Worm (Caenorhabditis elegans): ENCODE measurements around the gene C33D9.3.

The C33D9.3 gene

DNA sequence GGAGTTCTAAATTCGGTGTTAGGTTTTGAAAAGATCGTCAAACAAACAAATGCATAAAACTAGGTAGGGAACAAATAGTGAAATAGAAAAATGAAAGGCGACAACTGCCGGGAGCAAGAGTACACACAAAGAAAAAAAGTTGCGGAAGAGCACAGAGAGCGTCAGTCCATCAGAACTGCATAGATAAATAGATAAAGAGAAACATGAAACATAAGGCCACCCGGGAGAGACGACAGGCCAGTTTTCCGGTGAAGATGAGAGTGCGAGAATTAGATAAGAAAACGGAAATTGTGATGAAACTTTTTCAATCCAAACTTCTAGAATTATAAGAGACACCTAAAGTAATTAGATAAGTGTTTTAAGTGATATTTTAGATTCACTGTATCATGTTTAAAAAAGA, 35.0 kb downstream of the C33D9.3 start:
- no peak for TF ChIP-seq unc-62 (GFP tag; optimal IDR thresholded peaks at IDR 0.05)

DNA sequence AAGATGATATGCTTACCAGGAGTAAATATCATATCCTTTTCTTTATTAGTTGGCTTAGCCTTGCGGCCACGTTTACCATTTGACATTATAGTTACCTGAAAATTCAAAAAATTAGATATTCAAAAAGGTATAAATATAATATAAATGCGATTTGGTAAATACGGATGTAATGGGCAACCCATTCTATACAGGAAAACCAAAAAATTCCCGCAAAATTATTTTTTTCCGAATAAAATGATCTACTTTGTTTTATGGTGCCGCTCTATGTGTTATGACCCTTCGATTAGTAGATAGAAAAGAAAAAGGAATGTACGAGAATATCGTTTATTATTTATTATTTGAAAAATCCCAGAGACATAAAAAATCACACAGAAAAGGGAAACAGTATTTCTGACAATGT, 38.0 kb downstream of the C33D9.3 start, which contains the start of gene elli-1:
elli-1 (minus strand) TSS at position 101 of the 400 bp plus-strand sequence.
- no peak for TF ChIP-seq unc-62 (GFP tag; optimal IDR thresholded peaks at IDR 0.05)

DNA sequence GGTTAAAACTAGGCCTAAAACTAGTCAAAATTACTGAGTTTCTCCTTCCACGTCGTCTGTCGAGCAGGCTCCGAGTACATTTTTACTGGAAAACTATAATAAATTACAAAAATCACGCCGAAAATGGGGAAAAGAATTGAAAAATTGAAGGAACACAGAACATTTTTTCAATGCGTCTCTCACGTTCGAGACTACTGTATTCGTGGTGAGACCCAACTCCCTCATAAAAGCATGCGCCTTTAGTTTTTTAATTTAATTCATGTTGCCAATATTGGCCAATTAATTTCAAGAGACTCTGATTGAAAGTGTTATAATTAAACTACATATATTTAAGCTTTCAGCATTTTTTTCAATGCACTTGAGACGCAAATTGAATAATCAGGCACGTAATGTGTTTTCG, 38.6 kb downstream of the C33D9.3 start:
- TF ChIP-seq unc-62 (GFP tag; optimal IDR thresholded peaks at IDR 0.05) = no peak

DNA sequence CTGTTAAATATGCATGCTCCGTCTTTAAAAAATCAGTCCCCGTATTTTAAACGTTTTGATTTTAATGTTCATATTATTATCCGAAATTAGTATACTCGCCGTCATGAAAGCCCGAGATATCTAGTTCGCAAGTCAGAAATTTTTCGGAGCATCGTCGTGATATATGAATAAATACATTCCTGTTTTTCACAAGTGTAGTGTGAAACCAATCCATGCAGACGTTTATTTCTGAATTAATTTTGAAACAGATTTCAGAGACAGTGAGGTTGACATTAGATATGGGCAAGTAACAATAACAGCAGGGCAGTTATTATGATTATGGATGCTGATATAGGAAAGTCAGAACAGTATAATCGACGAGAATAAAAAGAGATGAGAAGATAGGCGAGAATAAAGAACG, 40.2 kb downstream of the C33D9.3 start:
- no peak for TF ChIP-seq unc-62 (GFP tag; optimal IDR thresholded peaks at IDR 0.05)

DNA sequence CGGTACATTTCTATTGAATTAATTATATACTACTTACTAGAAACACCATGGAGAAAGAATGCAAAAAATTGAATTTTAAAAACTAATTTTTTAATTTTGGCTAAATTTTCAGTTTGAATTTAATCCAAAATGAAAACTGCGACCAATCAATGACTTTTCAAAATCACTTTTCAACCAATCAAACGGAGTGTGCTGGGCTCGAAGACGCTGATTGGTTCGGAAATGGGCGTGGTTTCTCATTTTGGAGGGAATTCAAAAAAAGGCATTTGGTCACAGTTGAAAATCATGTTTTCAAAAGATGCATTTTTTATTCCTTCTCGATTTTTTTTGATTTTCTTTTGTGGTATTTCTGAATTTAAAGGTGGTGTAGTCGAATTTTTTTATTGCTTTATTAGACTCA, 43.7 kb downstream of the C33D9.3 start:
- TF ChIP-seq unc-62 (GFP tag; optimal IDR thresholded peaks at IDR 0.05) = no peak

DNA sequence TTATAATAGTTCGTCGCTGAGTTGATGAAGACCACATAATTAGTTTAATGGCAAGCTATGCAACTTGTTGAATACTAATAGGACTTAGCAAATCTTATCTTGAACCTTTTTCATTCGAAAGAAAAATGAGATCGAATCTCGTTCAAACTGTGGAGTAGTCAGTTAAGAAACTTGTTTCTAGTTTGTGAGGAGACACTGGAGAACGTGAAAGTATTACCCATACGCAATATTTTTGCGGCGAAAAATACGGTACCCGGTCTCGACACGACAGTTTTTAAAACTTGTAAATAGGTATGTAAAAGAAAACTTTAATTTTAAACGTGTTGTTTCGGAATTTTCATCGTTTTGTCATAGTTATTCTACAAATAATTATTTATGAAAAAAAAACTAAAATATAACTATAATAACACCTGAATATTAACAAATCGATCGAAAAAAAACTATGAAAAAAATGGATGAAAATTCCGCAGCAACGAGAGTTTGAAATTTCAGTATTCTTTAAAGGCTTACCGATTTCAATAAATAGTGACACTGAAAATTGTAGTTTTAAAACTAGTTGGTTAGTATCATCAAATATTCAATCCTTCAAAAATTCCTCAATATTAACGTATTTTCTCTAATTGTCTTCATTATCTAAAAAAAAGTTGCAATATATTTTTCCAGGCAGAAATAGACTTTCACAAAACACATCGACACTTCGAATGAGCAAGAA, 47.0 kb downstream of the C33D9.3 start, which contains the start of the genes F20C5.7 and parg-1:
F20C5.7 (minus strand) TSS at position 101 of the 712 bp plus-strand sequence.
parg-1 (plus strand) TSS at position 662 of the 712 bp plus-strand sequence.
- no peak for TF ChIP-seq unc-62 (GFP tag; optimal IDR thresholded peaks at IDR 0.05)

DNA sequence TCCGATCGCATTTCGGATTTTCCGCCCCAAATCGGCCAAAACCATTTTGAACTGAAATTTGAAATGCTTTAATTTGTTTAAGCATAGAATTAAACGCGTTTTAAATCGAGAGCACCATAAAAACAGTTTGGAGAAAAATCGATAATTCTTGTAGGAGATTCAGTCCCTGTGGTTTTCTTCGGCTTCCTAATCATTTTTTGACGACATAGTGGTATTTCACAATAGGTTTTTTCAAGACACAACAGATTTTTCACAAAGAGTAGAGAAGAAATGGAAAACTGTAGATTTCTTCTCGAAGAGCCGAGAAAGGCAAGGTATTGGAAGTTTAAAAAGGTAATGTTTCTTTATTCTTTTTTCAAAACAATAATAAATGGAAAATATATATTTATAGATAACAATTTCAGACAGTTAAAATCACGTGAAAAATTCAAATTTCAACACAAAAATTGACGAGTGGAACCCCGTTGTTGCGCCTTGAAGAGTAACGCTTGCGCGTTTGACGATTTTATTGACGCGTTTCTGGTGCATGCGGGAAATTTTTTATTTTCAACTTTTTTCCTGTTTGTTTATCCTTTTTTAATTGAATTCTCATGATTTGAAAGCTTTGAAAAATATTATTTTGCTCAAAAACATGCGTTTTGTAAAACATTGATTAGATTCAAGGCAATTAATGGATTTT, 48.9 kb downstream of the C33D9.3 start, which contains the start of gene F21D5.7:
F21D5.7 (minus strand) TSS at position 51 of the 679 bp plus-strand sequence.
- no peak for TF ChIP-seq unc-62 (GFP tag; optimal IDR thresholded peaks at IDR 0.05)

DNA sequence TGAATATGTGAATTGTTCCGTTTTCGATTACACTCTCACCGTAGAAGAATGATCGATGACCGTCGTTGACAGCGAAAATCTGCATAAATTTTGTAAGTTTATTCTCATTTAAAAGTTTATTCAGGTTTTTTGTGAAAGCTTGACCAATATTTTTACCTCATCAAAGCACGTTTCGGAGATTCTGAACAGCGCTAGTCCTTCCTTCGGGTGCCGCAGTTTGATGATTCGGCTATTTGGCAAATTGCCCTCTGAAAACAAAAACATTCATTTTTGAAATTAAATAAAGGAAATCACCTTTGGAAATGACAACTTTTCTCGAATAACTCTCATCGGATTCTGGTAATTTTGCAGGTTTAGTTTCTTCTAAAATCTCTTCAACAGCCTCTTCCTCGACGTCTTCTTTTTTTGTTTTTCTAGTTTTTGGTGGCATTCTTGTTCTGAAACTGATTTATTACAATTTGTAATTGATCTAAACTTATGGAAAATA, 51.7 kb downstream of the C33D9.3 start, which contains the start of gene F21D5.6:
F21D5.6 (minus strand) TSS at position 437 of the 487 bp plus-strand sequence.
- no peak for TF ChIP-seq unc-62 (GFP tag; optimal IDR thresholded peaks at IDR 0.05)

Data from whole organism, dauer.